Worm (Caenorhabditis elegans) whole organism, L4 larva: ENCODE results near the gene str-82.
A peak's percentile ranks its signal among the peaks of the same experiment; 100 is the strongest.

ENCODE experiments used
- F49E8.2 ChIP-seq: sonication (generic microtip); optimal IDR thresholded peaks from 2 replicates; lab custom pipeline; 2016; ENCODE audit warnings: missing compliant biosample characterization, mild to moderate bottlenecking, missing genetic modification characterization, borderline replicate concordance
- R02D3.7 ChIP-seq: fragments of 150-350 bp; sonication (generic microtip); optimal IDR thresholded peaks from 3 replicates; lab custom pipeline; 2014; ENCODE audit warnings: missing biosample characterization, missing genetic modification characterization
- T20F7.1 ChIP-seq: fragments of 200-800 bp; sonication (Bioruptor generic); optimal IDR thresholded peaks from 2 replicates; lab custom pipeline; 2018; ENCODE audit warnings: mild to moderate bottlenecking, missing genetic modification characterization, missing compliant biosample characterization
- Y105C5A.15 ChIP-seq: fragments of 200-800 bp; sonication (Bioruptor generic); IDR thresholded peaks from 2 replicates; pipeline ENCODE4 v1.3.6; 2022; ENCODE audit warnings: missing genetic modification characterization, missing compliant biosample characterization
- Y48G9A.11 ChIP-seq: fragments of 200-800 bp; sonication (Bioruptor generic); IDR thresholded peaks from 2 replicates; pipeline ENCODE4 v1.3.6; 2022; ENCODE audit warnings: missing genetic modification reagents, missing genetic modification characterization, missing compliant biosample characterization
- aha-1 ChIP-seq: fragments of 150-350 bp; peaks from one replicate; lab custom pipeline; 2014; ENCODE audit warnings: missing biosample characterization, missing genetic modification characterization
- aly-2 ChIP-seq: sonication (generic microtip); optimal IDR thresholded peaks from 2 replicates; lab custom pipeline; 2018; ENCODE audit warnings: missing biosample characterization, missing genetic modification characterization
- ama-1 ChIP-seq: fragments of 150-350 bp; optimal IDR thresholded peaks from 2 replicates; lab custom pipeline; 2014; ENCODE audit warnings: inconsistent platforms, mixed read lengths
- ceh-28 ChIP-seq: fragments of 150-350 bp; optimal IDR thresholded peaks from 2 replicates; lab custom pipeline; 2014; ENCODE audit warnings: missing biosample characterization, missing genetic modification reagents, missing genetic modification characterization
- ceh-62 ChIP-seq: sonication (generic microtip); optimal IDR thresholded peaks from 2 replicates; lab custom pipeline; 2017; ENCODE audit warnings: missing biosample characterization, missing genetic modification characterization
- ctbp-1 ChIP-seq: fragments of 200-800 bp; sonication (Bioruptor generic); IDR thresholded peaks from 2 replicates; pipeline ENCODE4 v1.3.6; 2022; ENCODE audit warnings: missing genetic modification reagents, missing genetic modification characterization, missing compliant biosample characterization
- dmd-6 ChIP-seq: fragments of 200-800 bp; sonication (Bioruptor generic); IDR thresholded peaks from 2 replicates; pipeline ENCODE4 v1.3.6; 2022; ENCODE audit warnings: missing genetic modification reagents, missing genetic modification characterization, missing compliant biosample characterization
- dmd-9 ChIP-seq: fragments of 200-800 bp; sonication (Bioruptor generic); IDR thresholded peaks from 2 replicates; pipeline ENCODE4 v1.3.6; 2022; ENCODE audit warnings: missing genetic modification reagents, missing genetic modification characterization, missing compliant biosample characterization
- hlh-11 ChIP-seq: fragments of 200-800 bp; sonication (Bioruptor generic); optimal IDR thresholded peaks from 2 replicates; lab custom pipeline; 2018; ENCODE audit warnings: mild to moderate bottlenecking, missing genetic modification characterization, missing compliant biosample characterization
- hlh-30 ChIP-seq: sonication (generic microtip); optimal IDR thresholded peaks from 2 replicates; lab custom pipeline; 2017; ENCODE audit warnings: antibody characterized with exemption, mild to moderate bottlenecking, missing genetic modification characterization, missing compliant biosample characterization; ENCODE audit not compliant: insufficient read depth
- jun-1 ChIP-seq: fragments of 150-350 bp; optimal IDR thresholded peaks from 2 replicates; lab custom pipeline; 2014; ENCODE audit warnings: missing biosample characterization, missing genetic modification reagents, missing genetic modification characterization
- lin-15B ChIP-seq: fragments of 150-350 bp; sonication (generic microtip); optimal IDR thresholded peaks from 3 replicates; lab custom pipeline; 2014; ENCODE audit warnings: missing biosample characterization, missing genetic modification characterization
- lsy-2 ChIP-seq, 2 experiments: fragments of 150-350 bp in 1 of 2; sonication (generic microtip) in 1 of 2; optimal IDR thresholded peaks; 2 replicates each; lab custom pipeline; 2014 to 2017; ENCODE audit warnings: missing biosample characterization in 2 of 2, missing genetic modification characterization in 2 of 2
- madf-5 ChIP-seq, 2 experiments: fragments of 200-800 bp; sonication (Bioruptor generic); IDR thresholded peaks; 2 replicates each; pipeline ENCODE4 v1.3.6; 2022; ENCODE audit warnings: missing compliant biosample characterization in 2 of 2, missing genetic modification characterization in 2 of 2
- mdl-1 ChIP-seq, 2 experiments: fragments of 150-350 bp in 1 of 2; sonication (generic microtip) in 1 of 2; optimal IDR thresholded peaks; 2 replicates each; lab custom pipeline; 2014 to 2017; ENCODE audit warnings: missing biosample characterization in 2 of 2, missing genetic modification characterization in 2 of 2
- mep-1 ChIP-seq: fragments of 150-350 bp; sonication (generic microtip); optimal IDR thresholded peaks from 3 replicates; lab custom pipeline; 2014; ENCODE audit warnings: missing biosample characterization, missing genetic modification characterization
- mes-2 ChIP-seq: sonication (generic microtip); optimal IDR thresholded peaks from 2 replicates; lab custom pipeline; 2016; ENCODE audit warnings: missing genotype, mild to moderate bottlenecking, missing genetic modification characterization, missing compliant biosample characterization; ENCODE audit not compliant: poor library complexity, severe bottlenecking
- mxl-3 ChIP-seq: fragments of 200-800 bp; sonication (Bioruptor generic); optimal IDR thresholded peaks from 2 replicates; lab custom pipeline; 2018; ENCODE audit warnings: mild to moderate bottlenecking, missing genetic modification characterization, missing compliant biosample characterization
- nhr-25 ChIP-seq: sonication (generic microtip); optimal IDR thresholded peaks from 2 replicates; lab custom pipeline; 2017; ENCODE audit warnings: missing genetic modification characterization, mild to moderate bottlenecking, missing compliant biosample characterization, antibody characterized with exemption, moderate library complexity, borderline replicate concordance; ENCODE audit not compliant: insufficient read depth
- nhr-28 ChIP-seq: fragments of 150-350 bp; optimal IDR thresholded peaks from 2 replicates; lab custom pipeline; 2014; ENCODE audit warnings: missing biosample characterization, missing genetic modification characterization
- nhr-77 ChIP-seq: fragments of 150-350 bp; optimal IDR thresholded peaks from 2 replicates; lab custom pipeline; 2014; ENCODE audit warnings: missing biosample characterization, missing genetic modification characterization
- tra-1 ChIP-seq: fragments of 200-800 bp; sonication (Bioruptor generic); IDR thresholded peaks from 2 replicates; pipeline ENCODE4 v1.3.6; 2022; ENCODE audit warnings: missing genetic modification reagents, missing genetic modification characterization, missing compliant biosample characterization
- unc-62 ChIP-seq, 3 experiments: fragments of 150-350 bp in 1 of 3; sonication (generic microtip); optimal IDR thresholded peaks in 2 of 3; peaks in 1 of 3; 1 replicate in 1 of 3; 2 replicates in 2 of 3; lab custom pipeline; 2014 to 2017; ENCODE audit warnings: missing biosample characterization in 3 of 3, missing genetic modification characterization in 3 of 3, missing genetic modification reagents in 3 of 3, missing genotype in 1 of 3
- zag-1 ChIP-seq: fragments of 150-350 bp; optimal IDR thresholded peaks from 2 replicates; lab custom pipeline; 2014; ENCODE audit warnings: missing biosample characterization, missing genetic modification characterization
- zip-2 ChIP-seq: fragments of 150-350 bp; optimal IDR thresholded peaks from 2 replicates; lab custom pipeline; 2014; ENCODE audit warnings: missing biosample characterization, missing genetic modification characterization
- ztf-7 ChIP-seq: fragments of 150-350 bp; optimal IDR thresholded peaks from 2 replicates; lab custom pipeline; 2014; ENCODE audit warnings: missing biosample characterization, missing genetic modification characterization

The str-82 gene

DNA sequence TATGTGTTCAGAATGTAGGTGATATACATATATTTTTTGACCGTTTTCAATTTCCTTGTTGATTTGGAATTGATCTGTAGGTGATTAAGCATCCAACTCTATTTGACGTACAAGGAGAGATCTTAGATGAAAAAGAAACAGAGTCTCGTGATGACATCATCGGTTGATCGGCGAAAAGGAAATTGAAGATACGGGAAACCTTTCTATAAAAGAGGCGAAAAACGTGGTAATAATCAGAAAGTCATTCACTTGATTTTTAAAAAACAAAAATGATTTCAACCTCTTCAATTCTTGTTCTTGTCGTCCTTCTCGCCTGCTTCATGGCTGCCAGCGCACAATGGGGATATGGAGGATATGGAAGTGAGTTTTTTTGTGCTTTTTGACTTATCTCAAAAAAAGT lies 9.7 kb downstream of the str-82 start, which contains the start of gene nlp-29:
TSS of gene nlp-29 (plus strand) at position 248 of the 400 bp plus-strand sequence.
- TF ChIP-seq dmd-9 (no peak), jun-1 (tag; lab: Kevin White, UChicago) (no peak), dmd-6 (GFP tag; lab: Robert Waterston, UW) (peak; percentile 16; the same call in 1 of the 2 replicates), hlh-30 (tag; lab: Kevin White, UChicago) (peak; percentile 56), nhr-25 (peak; percentile 47), mxl-3 (GFP tag; lab: Kevin White, UChicago) (peak; percentile 38), lsy-2 (tag; optimal IDR thresholded peaks at IDR 0.05; lab: Kevin White, UChicago) (peak in 1 of 2 experiments; percentile 2)
- TF ChIP-seq, all 104 proteins: peak for 5

DNA sequence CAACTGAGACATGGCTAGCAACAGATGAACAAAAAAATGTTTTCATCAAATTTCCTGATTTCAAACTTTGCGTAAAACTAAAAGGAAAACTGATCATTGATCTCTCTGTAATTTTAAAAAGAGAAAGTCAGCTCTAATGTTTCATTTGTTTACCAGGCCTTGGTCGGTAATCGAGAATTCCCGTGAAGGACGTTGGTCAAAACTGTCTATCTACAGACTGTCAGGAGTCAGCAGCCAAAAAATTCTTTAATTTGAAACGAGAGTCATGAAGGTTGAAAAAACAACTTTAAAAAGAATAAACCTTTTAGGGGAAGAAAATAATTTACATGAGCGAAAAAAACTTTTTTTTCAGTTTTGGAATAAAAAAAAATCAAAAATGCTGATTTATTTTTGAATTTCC lies 10.6 kb downstream of the str-82 start:
- TF ChIP-seq nhr-25 (peak; percentile 13), aly-2 (tag; lab: Kevin White, UChicago) (no peak), aha-1 (peak; percentile 60)

DNA sequence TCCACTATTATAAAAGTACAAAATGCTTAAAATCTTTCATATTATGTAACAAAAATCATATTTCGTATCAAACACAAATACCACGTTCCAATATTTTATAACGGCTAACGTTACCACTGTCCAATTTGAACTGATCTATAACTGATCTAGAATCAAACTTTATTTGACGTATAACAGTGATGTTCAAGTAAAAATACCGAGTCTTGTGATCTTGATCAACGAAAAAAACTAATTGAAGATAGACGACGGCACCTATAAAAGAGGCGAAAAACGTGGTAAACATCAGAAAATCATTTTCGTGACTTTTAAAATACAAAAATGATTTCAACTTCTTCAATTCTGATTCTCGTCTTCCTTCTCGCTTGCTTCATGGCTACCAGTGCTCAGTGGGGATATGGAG lies 13.2 kb downstream of the str-82 start, which contains the start of gene nlp-28:
TSS of gene nlp-28 (plus strand) at position 285 of the 400 bp plus-strand sequence.
- TF ChIP-seq ceh-28 (tag; lab: Kevin White, UChicago), result no peak
- TF ChIP-seq lin-15B, result no peak
- no peak for TF ChIP-seq nhr-77
- TF ChIP-seq hlh-30 (tag; lab: Kevin White, UChicago), result no peak
- TF ChIP-seq Y48G9A.11 (GFP tag; lab: Robert Waterston, UW), result no peak
- TF ChIP-seq mes-2 (tag; lab: Kevin White, UChicago), result no peak
- TF ChIP-seq ztf-7 (tag; lab: Kevin White, UChicago), result no peak
- TF ChIP-seq zag-1 (tag; lab: Kevin White, UChicago), result no peak
- no peak for TF ChIP-seq hlh-11 (tag; lab: Kevin White, UChicago)
- TF ChIP-seq ctbp-1 (GFP tag; lab: Robert Waterston, UW), result no peak
- no peak for TF ChIP-seq R02D3.7 (tag; lab: Kevin White, UChicago)
- TF ChIP-seq tra-1 (GFP tag; lab: Robert Waterston, UW), result no peak
- no peak for TF ChIP-seq ceh-62 (tag; lab: Kevin White, UChicago)
- no peak for TF ChIP-seq madf-5 (GFP tag; IDR thresholded peaks at IDR 0.05; lab: Robert Waterston, UW)
- no peak for TF ChIP-seq T20F7.1 (GFP tag; lab: Kevin White, UChicago)
- no peak for TF ChIP-seq Y105C5A.15 (GFP tag; lab: Robert Waterston, UW)
- no peak for TF ChIP-seq zip-2

DNA sequence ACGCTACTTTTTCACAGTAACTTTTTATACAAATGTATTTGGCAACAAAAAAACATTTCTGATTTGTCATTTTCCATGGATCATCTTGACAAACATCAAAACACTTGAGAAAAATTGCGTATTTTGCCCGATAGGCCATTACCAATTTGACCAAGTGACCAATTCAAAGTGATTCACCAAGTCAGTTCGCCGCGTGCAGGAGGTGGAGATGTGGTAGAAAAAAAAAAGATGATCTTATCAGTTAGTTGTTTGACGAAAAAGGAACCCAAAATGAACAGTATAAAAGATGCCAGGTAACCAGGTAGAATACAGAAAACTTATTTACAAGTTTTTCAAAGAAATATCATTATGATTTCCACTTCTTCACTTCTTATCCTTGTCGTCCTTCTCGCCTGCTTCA lies 14.6 kb downstream of the str-82 start, which contains the start of gene nlp-27:
TSS of gene nlp-27 (plus strand) at position 309 of the 400 bp plus-strand sequence.
- no peak for TF ChIP-seq F49E8.2 (tag; lab: Kevin White, UChicago)
- peak; percentile 32 for TF ChIP-seq hlh-30 (tag; lab: Kevin White, UChicago)
- TF ChIP-seq mdl-1 (tag; optimal IDR thresholded peaks at IDR 0.05; lab: Kevin White, UChicago), result peak in 1 of 2 experiments; percentile 24
- peak; percentile 43 for TF ChIP-seq ama-1
- TF ChIP-seq unc-62 (GFP tag; optimal IDR thresholded peaks at IDR 0.05 in 1 of 2; lab: Kevin White, UChicago), result peak in 1 of 2 experiments; percentile 63
- no peak for TF ChIP-seq unc-62 (tag; optimal IDR thresholded peaks at IDR 0.05; lab: Kevin White, UChicago)
- peak; percentile 9 for TF ChIP-seq nhr-28 (tag; lab: Kevin White, UChicago)
- TF ChIP-seq mep-1, result no peak

DNA sequence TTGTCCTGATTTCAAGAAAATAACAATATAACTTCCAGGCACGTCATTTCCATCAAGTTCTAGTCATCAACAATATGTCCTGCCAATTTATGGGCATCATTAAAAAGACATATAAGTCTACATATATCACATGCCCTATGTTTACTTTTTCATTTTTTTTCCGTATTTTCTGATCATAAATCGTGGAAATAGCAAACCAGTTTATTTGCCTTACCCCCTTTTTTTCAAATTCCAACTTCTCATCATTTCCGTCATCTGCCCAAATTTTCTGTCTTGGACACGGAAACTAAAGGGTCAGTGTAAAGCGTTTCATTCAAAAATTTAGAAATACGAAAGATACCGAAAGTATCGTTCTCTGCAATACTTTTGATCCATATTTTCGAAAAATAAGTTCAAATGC lies 17.9 kb downstream of the str-82 start:
- TF ChIP-seq aha-1 (peak; percentile 63), madf-5 (GFP tag; IDR thresholded peaks at IDR 0.05; lab: Robert Waterston, UW) (no peak), T20F7.1 (GFP tag; lab: Kevin White, UChicago) (peak; percentile 1)
